Fruit fly (Drosophila melanogaster) whole organism, pupa: ENCODE results near the gene RpS25.
A peak's percentile ranks its signal among the peaks of the same experiment; 100 is the strongest.

Experiments
- CG10348 ChIP-seq: fragments of 200-800 bp; sonication (Bioruptor generic); IDR thresholded peaks from 2 replicates; pipeline ENCODE4 v1.3.6; 2022; ENCODE audit warnings: missing biosample characterization, missing genetic modification characterization
- CG12605 ChIP-seq: fragments of 200-800 bp; sonication (Bioruptor generic); IDR thresholded peaks from 2 replicates; pipeline ENCODE4 v1.3.6; 2022; ENCODE audit warnings: missing biosample characterization, missing genetic modification characterization
- CG13204 ChIP-seq: fragments of 200-800 bp; sonication (Bioruptor generic); optimal IDR thresholded peaks from 2 replicates; lab custom pipeline; 2018; ENCODE audit warnings: missing biosample characterization, mild to moderate bottlenecking, missing genetic modification characterization, moderate library complexity
- CG14655 ChIP-seq: fragments of 200-800 bp; sonication (Bioruptor generic); optimal IDR thresholded peaks from 3 replicates; lab custom pipeline; 2017; ENCODE audit warnings: mild to moderate bottlenecking, missing biosample characterization, missing genetic modification reagents, missing genetic modification characterization
- CG15710 ChIP-seq: fragments of 200-800 bp; sonication (Bioruptor generic); optimal IDR thresholded peaks from 2 replicates; lab custom pipeline; 2018; ENCODE audit warnings: missing biosample characterization, mild to moderate bottlenecking, missing genetic modification characterization, moderate library complexity
- CG17806 ChIP-seq: fragments of 200-800 bp; sonication (Bioruptor generic); optimal IDR thresholded peaks from 2 replicates; lab custom pipeline; 2018; ENCODE audit warnings: missing biosample characterization, mild to moderate bottlenecking, missing genetic modification characterization, moderate library complexity
- CG32121 ChIP-seq: fragments of 200-800 bp; sonication (Bioruptor generic); IDR thresholded peaks from 2 replicates; pipeline ENCODE4 v1.3.6; 2022; ENCODE audit warnings: missing biosample characterization, missing genetic modification characterization
- CG34367 ChIP-seq: fragments of 200-800 bp; sonication (Bioruptor generic); optimal IDR thresholded peaks from 2 replicates; lab custom pipeline; 2018; ENCODE audit warnings: missing biosample characterization, mild to moderate bottlenecking, missing genetic modification characterization
- CG4496 ChIP-seq: fragments of 200-800 bp; sonication (Bioruptor generic); IDR thresholded peaks from 3 replicates; pipeline ENCODE4 v1.3.6; 2022; ENCODE audit warnings: missing biosample characterization, missing genetic modification characterization
- CG8159 ChIP-seq: fragments of 200-800 bp; sonication (Bioruptor generic); optimal IDR thresholded peaks from 3 replicates; lab custom pipeline; 2018; ENCODE audit warnings: missing biosample characterization, mild to moderate bottlenecking, missing genetic modification characterization, moderate library complexity
- CG8301 ChIP-seq: fragments of 200-800 bp; sonication (Bioruptor generic); optimal IDR thresholded peaks from 2 replicates; lab custom pipeline; 2018; ENCODE audit warnings: missing biosample characterization, mild to moderate bottlenecking, missing genetic modification characterization
- CG9948 ChIP-seq: fragments of 200-800 bp; sonication (Bioruptor generic); optimal IDR thresholded peaks from 2 replicates; lab custom pipeline; 2018; ENCODE audit warnings: missing biosample characterization, mild to moderate bottlenecking, missing genetic modification characterization, moderate library complexity
- D1 ChIP-seq: fragments of 200-800 bp; sonication (Bioruptor generic); optimal IDR thresholded peaks from 2 replicates; lab custom pipeline; 2018; ENCODE audit warnings: missing biosample characterization, mild to moderate bottlenecking, missing genetic modification characterization, moderate library complexity
- EcR ChIP-seq: fragments of 200-800 bp; sonication (Bioruptor generic); optimal IDR thresholded peaks from 3 replicates; lab custom pipeline; 2019; ENCODE audit warnings: missing biosample characterization, missing genetic modification characterization, mild to moderate bottlenecking, moderate library complexity, missing genetic modification reagents
- Ets98B ChIP-seq: fragments of 200-800 bp; sonication (Bioruptor generic); IDR thresholded peaks from 2 replicates; pipeline ENCODE4 v1.3.6; 2022; ENCODE audit warnings: missing biosample characterization, missing genetic modification characterization
- Pif1A ChIP-seq: fragments of 200-800 bp; sonication (Bioruptor generic); optimal IDR thresholded peaks from 3 replicates; lab custom pipeline; 2016; ENCODE audit warnings: missing biosample characterization, missing genetic modification characterization
- Pif1B ChIP-seq: fragments of 200-800 bp; sonication (Bioruptor generic); optimal IDR thresholded peaks from 3 replicates; lab custom pipeline; 2016; ENCODE audit warnings: missing biosample characterization, missing genetic modification characterization
- Snoo ChIP-seq: fragments of 200-800 bp; sonication (Bioruptor generic); optimal IDR thresholded peaks from 3 replicates; lab custom pipeline; 2017; ENCODE audit warnings: missing biosample characterization, mild to moderate bottlenecking, missing genetic modification characterization, inconsistent platforms
- fd96Ca ChIP-seq: fragments of 200-800 bp; sonication (Bioruptor generic); IDR thresholded peaks from 3 replicates; pipeline ENCODE4 v1.3.6; 2022; ENCODE audit warnings: missing biosample characterization, missing genetic modification characterization
- gl ChIP-seq: fragments of 200-800 bp; sonication (Bioruptor generic); optimal IDR thresholded peaks from 2 replicates; lab custom pipeline; 2018; ENCODE audit warnings: missing biosample characterization, mild to moderate bottlenecking, missing genetic modification characterization
- rn ChIP-seq: fragments of 200-800 bp; sonication (Bioruptor generic); IDR thresholded peaks from 2 replicates; pipeline ENCODE4 v1.3.6; 2022; ENCODE audit warnings: missing biosample characterization, missing genetic modification characterization

Gene RpS25

dm6 chr3R:11246865-11247264 lies 30.8 kb upstream of the RpS25 start:
- TF ChIP-seq CG8301 (tag; lab: Kevin White, UChicago) = no peak
- TF ChIP-seq D1 (tag; lab: Kevin White, UChicago) = no peak
- no peak for TF ChIP-seq CG14655 (GFP tag; lab: Kevin White, UChicago)
- no peak for TF ChIP-seq CG9948
- no peak for TF ChIP-seq CG13204 (GFP tag; lab: Kevin White, UChicago)
- TF ChIP-seq EcR (GFP tag; lab: Kevin White, UChicago) = no peak
- TF ChIP-seq CG12605 (GFP tag; lab: Robert Waterston, UW) = no peak
- TF ChIP-seq fd96Ca (GFP tag; lab: Robert Waterston, UW) = no peak
- no peak for TF ChIP-seq gl (tag; lab: Kevin White, UChicago)
- no peak for TF ChIP-seq CG32121
- TF ChIP-seq CG8159 (tag; lab: Kevin White, UChicago) = no peak
- no peak for TF ChIP-seq CG34367 (tag; lab: Kevin White, UChicago)
- no peak for TF ChIP-seq Ets98B (GFP tag; lab: Robert Waterston, UW)
- TF ChIP-seq CG10348 (GFP tag; lab: Robert Waterston, UW) = no peak
- TF ChIP-seq CG15710 (tag; lab: Kevin White, UChicago) = no peak
- TF ChIP-seq, all 21 proteins: peak for 0

dm6 chr3R:11245803-11246202 lies 29.7 kb upstream of the RpS25 start:
- TF ChIP-seq EcR (GFP tag; lab: Kevin White, UChicago) = no peak
- no peak for TF ChIP-seq CG13204 (GFP tag; lab: Kevin White, UChicago)
- TF ChIP-seq CG34367 (tag; lab: Kevin White, UChicago) = no peak
- no peak for TF ChIP-seq Ets98B (GFP tag; lab: Robert Waterston, UW)
- no peak for TF ChIP-seq Snoo (tag; lab: Kevin White, UChicago)
- TF ChIP-seq fd96Ca (GFP tag; lab: Robert Waterston, UW) = no peak
- TF ChIP-seq rn = no peak
- TF ChIP-seq CG8159 (tag; lab: Kevin White, UChicago) = no peak
- TF ChIP-seq Pif1B = no peak
- TF ChIP-seq CG12605 (GFP tag; lab: Robert Waterston, UW) = no peak
- TF ChIP-seq Pif1A (GFP tag; lab: Kevin White, UChicago) = no peak
- no peak for TF ChIP-seq CG15710 (tag; lab: Kevin White, UChicago)
- no peak for TF ChIP-seq CG8301 (tag; lab: Kevin White, UChicago)
- no peak for TF ChIP-seq CG14655 (GFP tag; lab: Kevin White, UChicago)
- TF ChIP-seq CG9948 = no peak
- no peak for TF ChIP-seq CG17806
- TF ChIP-seq CG4496 (GFP tag; lab: Robert Waterston, UW) = no peak

- TF ChIP-seq CG8301 (tag; lab: Kevin White, UChicago) (no peak), CG32121 (no peak), CG34367 (tag; lab: Kevin White, UChicago) (no peak), CG15710 (tag; lab: Kevin White, UChicago) (no peak), Pif1B (no peak), fd96Ca (GFP tag; lab: Robert Waterston, UW) (no peak), CG13204 (GFP tag; lab: Kevin White, UChicago) (no peak), Pif1A (GFP tag; lab: Kevin White, UChicago) (no peak), gl (tag; lab: Kevin White, UChicago) (no peak), CG8159 (tag; lab: Kevin White, UChicago) (no peak), CG9948 (no peak), CG14655 (GFP tag; lab: Kevin White, UChicago) (no peak), Snoo (tag; lab: Kevin White, UChicago) (no peak), Ets98B (GFP tag; lab: Robert Waterston, UW) (no peak), D1 (tag; lab: Kevin White, UChicago) (no peak), CG4496 (GFP tag; lab: Robert Waterston, UW) (no peak)
These were observed 28.0 kb upstream of the RpS25 start, which contains the start of the genes CG17734 and CG5214 for dm6 chr3R:11243951-11244660. CG17734 (minus strand) TSS chr3R:11243999. CG5214 (plus strand) TSS chr3R:11244302.

dm6 chr3R:11243057-11243740 lies 27.1 kb upstream of the RpS25 start:
- TF ChIP-seq CG14655 (GFP tag; lab: Kevin White, UChicago) (no peak), EcR (GFP tag; lab: Kevin White, UChicago) (peak; percentile 17), CG13204 (GFP tag; lab: Kevin White, UChicago) (no peak), CG17806 (no peak), CG32121 (no peak)

dm6 chr3R:11240891-11241290 lies 24.8 kb upstream of the RpS25 start, which contains the start of the genes scpr-B and scpr-A:
scpr-B (minus strand) TSS chr3R:11240991.
scpr-A (plus strand) TSS chr3R:11241183.
- TF ChIP-seq Snoo (tag; lab: Kevin White, UChicago) = no peak
- no peak for TF ChIP-seq CG9948
- no peak for TF ChIP-seq gl (tag; lab: Kevin White, UChicago)
- no peak for TF ChIP-seq Ets98B (GFP tag; lab: Robert Waterston, UW)
- TF ChIP-seq CG14655 (GFP tag; lab: Kevin White, UChicago) = no peak
- TF ChIP-seq CG10348 (GFP tag; lab: Robert Waterston, UW) = no peak
- no peak for TF ChIP-seq CG4496 (GFP tag; lab: Robert Waterston, UW)
